Worm (Caenorhabditis elegans) whole organism, mixed stage, embryonic: Measurements from ENCODE around the gene F35G2.1.
"Not testable (repeated sequence)": the region's sequence is repeated elsewhere in the genome, so short reads cannot be mapped to it uniquely, and the experiment has no call there.

Source experiments
- M03D4.4 ChIP-seq: sonication (generic microtip); optimal IDR thresholded peaks from 2 replicates; lab custom pipeline; 2017; ENCODE audit warnings: mild to moderate bottlenecking, missing genetic modification characterization, missing compliant biosample characterization
- bed-3 ChIP-seq: fragments of 200-800 bp; sonication (Bioruptor generic); optimal IDR thresholded peaks from 3 replicates; lab custom pipeline; 2018; ENCODE audit warnings: mild to moderate bottlenecking, missing genetic modification characterization, moderate library complexity, missing compliant biosample characterization
- blmp-1 ChIP-seq: fragments of 150-350 bp; optimal IDR thresholded peaks from 2 replicates; lab custom pipeline; 2014; ENCODE audit warnings: missing biosample characterization, missing genetic modification characterization
- ceh-39 ChIP-seq: fragments of 150-350 bp; optimal IDR thresholded peaks from 2 replicates; lab custom pipeline; 2014; ENCODE audit warnings: missing biosample characterization, missing genetic modification characterization
- ceh-43 ChIP-seq: fragments of 200-800 bp; sonication (Bioruptor generic); optimal IDR thresholded peaks from 2 replicates; lab custom pipeline; 2018; ENCODE audit warnings: mild to moderate bottlenecking, missing genetic modification characterization, moderate library complexity, missing compliant biosample characterization
- ceh-83 ChIP-seq: fragments of 200-800 bp; sonication (Bioruptor generic); optimal IDR thresholded peaks from 2 replicates; lab custom pipeline; 2018; ENCODE audit warnings: mild to moderate bottlenecking, missing genetic modification characterization, missing compliant biosample characterization
- ces-1 ChIP-seq: fragments of 150-350 bp; optimal IDR thresholded peaks from 2 replicates; lab custom pipeline; 2014; ENCODE audit warnings: missing biosample characterization, missing genetic modification reagents, missing genetic modification characterization
- cnd-1 ChIP-seq: fragments of 200-800 bp; sonication (Bioruptor generic); optimal IDR thresholded peaks from 2 replicates; lab custom pipeline; 2018; ENCODE audit warnings: mild to moderate bottlenecking, missing genetic modification characterization, missing compliant biosample characterization
- drap-1 ChIP-seq: fragments of 200-800 bp; sonication (Bioruptor generic); optimal IDR thresholded peaks from 3 replicates; lab custom pipeline; 2018; ENCODE audit warnings: mild to moderate bottlenecking, missing genetic modification characterization, missing compliant biosample characterization
- elt-1 ChIP-seq: sonication (generic microtip); optimal IDR thresholded peaks from 2 replicates; lab custom pipeline; 2017; ENCODE audit warnings: missing genetic modification characterization, mild to moderate bottlenecking, missing compliant biosample characterization, antibody characterized with exemption, moderate library complexity, borderline replicate concordance; ENCODE audit not compliant: insufficient read depth
- elt-3 ChIP-seq: fragments of 150-350 bp; optimal IDR thresholded peaks from 2 replicates; lab custom pipeline; 2014; ENCODE audit warnings: missing biosample characterization, missing genetic modification characterization
- flh-1 ChIP-seq: fragments of 200-800 bp; sonication (Bioruptor generic); optimal IDR thresholded peaks from 2 replicates; lab custom pipeline; 2018; ENCODE audit warnings: mild to moderate bottlenecking, missing genetic modification characterization, moderate library complexity, missing compliant biosample characterization
- ham-2 ChIP-seq: fragments of 200-800 bp; sonication (Bioruptor generic); optimal IDR thresholded peaks from 2 replicates; lab custom pipeline; 2018; ENCODE audit warnings: mild to moderate bottlenecking, missing genetic modification characterization, missing compliant biosample characterization
- hlh-1 ChIP-seq: fragments of 150-350 bp; optimal IDR thresholded peaks from 2 replicates; lab custom pipeline; 2014; ENCODE audit warnings: missing biosample characterization, missing genetic modification reagents, missing genetic modification characterization
- lin-13 ChIP-seq: fragments of 150-350 bp; optimal IDR thresholded peaks from 2 replicates; lab custom pipeline; 2014; ENCODE audit warnings: missing biosample characterization, missing genetic modification characterization
- lin-32 ChIP-seq: fragments of 200-800 bp; sonication (Bioruptor generic); optimal IDR thresholded peaks from 2 replicates; lab custom pipeline; 2018; ENCODE audit warnings: mild to moderate bottlenecking, missing genetic modification characterization, missing compliant biosample characterization
- lsy-2 ChIP-seq: fragments of 150-350 bp; optimal IDR thresholded peaks from 2 replicates; lab custom pipeline; 2014; ENCODE audit warnings: missing biosample characterization, missing genetic modification characterization
- mab-5 ChIP-seq: fragments of 150-350 bp; optimal IDR thresholded peaks from 2 replicates; lab custom pipeline; 2014; ENCODE audit warnings: missing biosample characterization, missing genetic modification characterization
- mep-1 ChIP-seq: fragments of 150-350 bp; optimal IDR thresholded peaks from 2 replicates; lab custom pipeline; 2017; ENCODE audit warnings: missing biosample characterization, missing genetic modification reagents, missing genetic modification characterization, inconsistent platforms
- nhr-12 ChIP-seq: fragments of 150-350 bp; optimal IDR thresholded peaks from 2 replicates; lab custom pipeline; 2014; ENCODE audit warnings: missing biosample characterization, missing genetic modification characterization
- nhr-2 ChIP-seq: fragments of 150-350 bp; optimal IDR thresholded peaks from 2 replicates; lab custom pipeline; 2014; ENCODE audit warnings: missing biosample characterization, missing genetic modification characterization
- nhr-237 ChIP-seq: fragments of 150-350 bp; optimal IDR thresholded peaks from 2 replicates; lab custom pipeline; 2014; ENCODE audit warnings: missing biosample characterization, missing genetic modification characterization
- nhr-28 ChIP-seq: fragments of 150-350 bp; optimal IDR thresholded peaks from 2 replicates; lab custom pipeline; 2014; ENCODE audit warnings: missing biosample characterization, missing genetic modification characterization
- nhr-76 ChIP-seq: sonication (generic microtip); optimal IDR thresholded peaks from 2 replicates; lab custom pipeline; 2017; ENCODE audit warnings: missing biosample characterization, missing genetic modification characterization
- pha-4 ChIP-seq: fragments of 150-350 bp; optimal IDR thresholded peaks from 2 replicates; lab custom pipeline; 2018; ENCODE audit warnings: missing biosample characterization, missing genetic modification reagents, missing genetic modification characterization
- sem-2 ChIP-seq: fragments of 200-800 bp; sonication (Bioruptor generic); optimal IDR thresholded peaks from 2 replicates; lab custom pipeline; 2018; ENCODE audit warnings: mild to moderate bottlenecking, missing genetic modification characterization, missing compliant biosample characterization
- snpc-4 ChIP-seq: fragments of 150-350 bp; optimal IDR thresholded peaks from 2 replicates; lab custom pipeline; 2014; ENCODE audit warnings: missing biosample characterization, missing genetic modification characterization
- sptf-1 ChIP-seq: sonication (generic microtip); optimal IDR thresholded peaks from 2 replicates; lab custom pipeline; 2017; ENCODE audit warnings: mild to moderate bottlenecking, missing genetic modification characterization, moderate library complexity, missing compliant biosample characterization
- tbx-8 ChIP-seq: fragments of 200-800 bp; sonication (Bioruptor generic); optimal IDR thresholded peaks from 2 replicates; lab custom pipeline; 2018; ENCODE audit warnings: mild to moderate bottlenecking, missing genetic modification characterization, moderate library complexity, missing compliant biosample characterization
- unc-120 ChIP-seq: sonication (generic microtip); optimal IDR thresholded peaks from 2 replicates; lab custom pipeline; 2017; ENCODE audit warnings: missing genetic modification characterization, missing compliant biosample characterization; ENCODE audit not compliant: poor library complexity, severe bottlenecking
- unc-39 ChIP-seq: fragments of 150-350 bp; optimal IDR thresholded peaks from 2 replicates; lab custom pipeline; 2014; ENCODE audit warnings: missing biosample characterization, missing genetic modification characterization
- unc-62 ChIP-seq: fragments of 150-350 bp; optimal IDR thresholded peaks from 2 replicates; lab custom pipeline; 2014; ENCODE audit warnings: missing biosample characterization, missing genetic modification reagents, missing genetic modification characterization
- zip-8 ChIP-seq: fragments of 150-350 bp; optimal IDR thresholded peaks from 2 replicates; lab custom pipeline; 2014; ENCODE audit warnings: missing biosample characterization, missing genetic modification characterization

F35G2.1 gene

ce11 chrIV:12165432-12166078 lies 37.5 kb upstream of the F35G2.1 start:
- TF ChIP-seq ces-1 (GFP tag; lab: Kevin White, UChicago) (no peak), mab-5 (tag; lab: Kevin White, UChicago) (no peak), nhr-12 (tag; lab: Kevin White, UChicago) (no peak), cnd-1 (tag; lab: Kevin White, UChicago) (no peak), drap-1 (GFP tag; lab: Kevin White, UChicago) (no peak), ceh-83 (GFP tag; lab: Kevin White, UChicago) (no peak), ceh-43 (GFP tag; lab: Kevin White, UChicago) (no peak), ham-2 (GFP tag; lab: Kevin White, UChicago) (no peak), elt-1 (tag; lab: Kevin White, UChicago) (no peak), unc-39 (tag; lab: Kevin White, UChicago) (no peak), bed-3 (GFP tag; lab: Kevin White, UChicago) (no peak), sem-2 (GFP tag; lab: Kevin White, UChicago) (no peak), unc-120 (tag; lab: Kevin White, UChicago) (no peak)
- TF ChIP-seq, all 35 proteins: peak for 0

- TF ChIP-seq blmp-1 (tag; lab: Kevin White, UChicago) (no peak), sem-2 (GFP tag; lab: Kevin White, UChicago) (no peak), hlh-1 (tag; lab: Kevin White, UChicago) (no peak), sptf-1 (tag; lab: Kevin White, UChicago) (no peak), elt-3 (no peak), flh-1 (GFP tag; lab: Kevin White, UChicago) (no peak), lsy-2 (no peak), unc-120 (tag; lab: Kevin White, UChicago) (no peak)
Observed at ce11 chrIV:12167944-12168343, 35.1 kb upstream of the F35G2.1 start, which contains the start of gene F20B10.3. F20B10.3 (plus strand) TSS chrIV:12168244.

ce11 chrIV:12178235-12178634 lies 24.8 kb upstream of the F35G2.1 start, which contains the start of gene nlr-1:
nlr-1 (minus strand) TSS chrIV:12178335.
- TF ChIP-seq M03D4.4 (tag; lab: Kevin White, UChicago); bed-3 (GFP tag; lab: Kevin White, UChicago); nhr-2 (tag; lab: Kevin White, UChicago): not testable (repeated sequence)

ce11 chrIV:12192104-12192763 lies 10.8 kb upstream of the F35G2.1 start:
- TF ChIP-seq unc-62 (GFP tag; lab: Kevin White, UChicago) (peak; percentile 82), hlh-1 (tag; lab: Kevin White, UChicago) (peak; percentile 86), ces-1 (GFP tag; lab: Kevin White, UChicago) (peak; percentile 40), nhr-2 (tag; lab: Kevin White, UChicago) (peak; percentile 61), lin-13 (tag; lab: Kevin White, UChicago) (no peak), bed-3 (GFP tag; lab: Kevin White, UChicago) (no peak)

ce11 chrIV:12193338-12193737 lies 9.7 kb upstream of the F35G2.1 start:
- TF ChIP-seq lsy-2 (no peak), nhr-2 (tag; lab: Kevin White, UChicago) (peak; percentile 69), nhr-76 (tag; lab: Kevin White, UChicago) (no peak), snpc-4 (tag; lab: Kevin White, UChicago) (no peak), ceh-43 (GFP tag; lab: Kevin White, UChicago) (peak; percentile 18), zip-8 (tag; lab: Kevin White, UChicago) (peak; percentile 93)

- TF ChIP-seq ceh-43 (GFP tag; lab: Kevin White, UChicago) (no peak), drap-1 (GFP tag; lab: Kevin White, UChicago) (no peak), pha-4 (no peak), nhr-28 (tag; lab: Kevin White, UChicago) (no peak), lin-13 (tag; lab: Kevin White, UChicago) (no peak), nhr-2 (tag; lab: Kevin White, UChicago) (no peak), cnd-1 (tag; lab: Kevin White, UChicago) (no peak), nhr-237 (tag; lab: Kevin White, UChicago) (no peak), zip-8 (tag; lab: Kevin White, UChicago) (no peak), tbx-8 (GFP tag; lab: Kevin White, UChicago) (no peak), mab-5 (tag; lab: Kevin White, UChicago) (no peak), unc-39 (tag; lab: Kevin White, UChicago) (no peak), flh-1 (GFP tag; lab: Kevin White, UChicago) (no peak), lin-32 (GFP tag; lab: Kevin White, UChicago) (no peak), mep-1 (tag; lab: Kevin White, UChicago) (no peak), M03D4.4 (tag; lab: Kevin White, UChicago) (no peak), ceh-39 (no peak)
Observed at ce11 chrIV:12194668-12195067, 8.4 kb upstream of the F35G2.1 start.
